Worm (Caenorhabditis elegans) whole organism, L4 larva: ENCODE data around the gene Y41E3.18.

Source experiments
- F26F4.8 ChIP-seq: fragments of 200-800 bp; sonication (Bioruptor generic); conservative IDR thresholded peaks from 2 replicates; pipeline ENCODE4 v1.3.6; 2022; ENCODE audit warnings: missing genetic modification characterization, missing compliant biosample characterization
- aha-1 ChIP-seq: fragments of 150-350 bp; peaks from one replicate; lab custom pipeline; 2014; ENCODE audit warnings: missing biosample characterization, missing genetic modification characterization
- aly-2 ChIP-seq: sonication (generic microtip); optimal IDR thresholded peaks from 2 replicates; lab custom pipeline; 2018; ENCODE audit warnings: missing biosample characterization, missing genetic modification characterization
- ceh-32 ChIP-seq: sonication (generic microtip); optimal IDR thresholded peaks from 2 replicates; lab custom pipeline; 2016; ENCODE audit warnings: mild to moderate bottlenecking, missing genetic modification characterization, missing compliant biosample characterization; ENCODE audit not compliant: poor library complexity
- ces-1 ChIP-seq: fragments of 150-350 bp; sonication (generic microtip); optimal IDR thresholded peaks from 4 replicates; lab custom pipeline; 2014; ENCODE audit warnings: missing biosample characterization, missing genetic modification reagents, missing genetic modification characterization
- cey-2 ChIP-seq: sonication (generic microtip); optimal IDR thresholded peaks from 3 replicates; lab custom pipeline; 2017; ENCODE audit warnings: missing genetic modification characterization, mild to moderate bottlenecking, missing compliant biosample characterization, antibody characterized with exemption, borderline replicate concordance; ENCODE audit not compliant: insufficient read depth
- ctbp-1 ChIP-seq: fragments of 200-800 bp; sonication (Bioruptor generic); IDR thresholded peaks from 2 replicates; pipeline ENCODE4 v1.3.6; 2022; ENCODE audit warnings: missing genetic modification reagents, missing genetic modification characterization, missing compliant biosample characterization
- daf-16 ChIP-seq, 3 experiments: sonication (generic microtip); optimal IDR thresholded peaks; 2 replicates each; lab custom pipeline; 2016 to 2017; ENCODE audit warnings: missing genetic modification characterization in 3 of 3, missing genetic modification reagents in 3 of 3, mild to moderate bottlenecking in 2 of 3, missing compliant biosample characterization in 2 of 3, missing biosample characterization in 1 of 3, moderate library complexity in 1 of 3
- dmd-6 ChIP-seq: fragments of 200-800 bp; sonication (Bioruptor generic); IDR thresholded peaks from 2 replicates; pipeline ENCODE4 v1.3.6; 2022; ENCODE audit warnings: missing genetic modification reagents, missing genetic modification characterization, missing compliant biosample characterization
- dpl-1 ChIP-seq: fragments of 150-350 bp; optimal IDR thresholded peaks from 2 replicates; lab custom pipeline; 2014; ENCODE audit warnings: missing biosample characterization, missing genetic modification reagents, missing genetic modification characterization
- fkh-10 ChIP-seq: fragments of 150-350 bp; optimal IDR thresholded peaks from 2 replicates; lab custom pipeline; 2014; ENCODE audit warnings: missing biosample characterization, missing genetic modification reagents, missing genetic modification characterization
- gei-8 ChIP-seq: fragments of 200-800 bp; sonication (Bioruptor generic); optimal IDR thresholded peaks from 2 replicates; lab custom pipeline; 2018; ENCODE audit warnings: mild to moderate bottlenecking, missing genetic modification characterization, missing compliant biosample characterization
- hlh-30 ChIP-seq: sonication (generic microtip); optimal IDR thresholded peaks from 2 replicates; lab custom pipeline; 2017; ENCODE audit warnings: antibody characterized with exemption, mild to moderate bottlenecking, missing genetic modification characterization, missing compliant biosample characterization; ENCODE audit not compliant: insufficient read depth
- hmg-1.1 ChIP-seq: fragments of 200-800 bp; sonication (Bioruptor generic); IDR thresholded peaks from 2 replicates; pipeline ENCODE4 v1.3.6; 2022; ENCODE audit warnings: missing genetic modification reagents, missing genetic modification characterization, missing compliant biosample characterization
- lin-13 ChIP-seq: fragments of 150-350 bp; optimal IDR thresholded peaks from 2 replicates; lab custom pipeline; 2014; ENCODE audit warnings: missing biosample characterization, missing genetic modification reagents, missing genetic modification characterization
- lin-38 ChIP-seq: fragments of 200-800 bp; sonication (Bioruptor generic); IDR thresholded peaks from 2 replicates; pipeline ENCODE4 v1.3.6; 2022; ENCODE audit warnings: missing genetic modification reagents, missing genetic modification characterization, missing compliant biosample characterization
- lir-3 ChIP-seq: sonication (generic microtip); optimal IDR thresholded peaks from 2 replicates; lab custom pipeline; 2016; ENCODE audit warnings: mild to moderate bottlenecking, missing genetic modification characterization, missing compliant biosample characterization
- lsy-2 ChIP-seq, 2 experiments: fragments of 150-350 bp in 1 of 2; sonication (generic microtip) in 1 of 2; optimal IDR thresholded peaks; 2 replicates each; lab custom pipeline; 2014 to 2017; ENCODE audit warnings: missing biosample characterization in 2 of 2, missing genetic modification characterization in 2 of 2
- madf-9 ChIP-seq: fragments of 200-800 bp; sonication (Bioruptor generic); conservative IDR thresholded peaks from 2 replicates; pipeline ENCODE4 v1.3.6; 2022; ENCODE audit warnings: missing genetic modification reagents, missing genetic modification characterization, missing compliant biosample characterization
- mdl-1 ChIP-seq, 2 experiments: fragments of 150-350 bp in 1 of 2; sonication (generic microtip) in 1 of 2; optimal IDR thresholded peaks; 2 replicates each; lab custom pipeline; 2014 to 2017; ENCODE audit warnings: missing biosample characterization in 2 of 2, missing genetic modification characterization in 2 of 2
- mdt-29 ChIP-seq: fragments of 200-800 bp; sonication (Bioruptor generic); IDR thresholded peaks from 2 replicates; pipeline ENCODE4 v1.3.6; 2022; ENCODE audit warnings: missing genetic modification reagents, missing genetic modification characterization, missing compliant biosample characterization
- mep-1 ChIP-seq: fragments of 150-350 bp; sonication (generic microtip); optimal IDR thresholded peaks from 3 replicates; lab custom pipeline; 2014; ENCODE audit warnings: missing biosample characterization, missing genetic modification characterization
- mes-2 ChIP-seq: sonication (generic microtip); optimal IDR thresholded peaks from 2 replicates; lab custom pipeline; 2016; ENCODE audit warnings: missing genotype, mild to moderate bottlenecking, missing genetic modification characterization, missing compliant biosample characterization; ENCODE audit not compliant: poor library complexity, severe bottlenecking
- nhr-102 ChIP-seq: sonication (generic microtip); optimal IDR thresholded peaks from 2 replicates; lab custom pipeline; 2016; ENCODE audit warnings: mild to moderate bottlenecking, missing genetic modification characterization, moderate library complexity, missing compliant biosample characterization
- nhr-11 ChIP-seq: fragments of 150-350 bp; optimal IDR thresholded peaks from 2 replicates; lab custom pipeline; 2014; ENCODE audit warnings: missing biosample characterization, missing genetic modification characterization
- nhr-25 ChIP-seq: sonication (generic microtip); optimal IDR thresholded peaks from 2 replicates; lab custom pipeline; 2017; ENCODE audit warnings: missing genetic modification characterization, mild to moderate bottlenecking, missing compliant biosample characterization, antibody characterized with exemption, moderate library complexity, borderline replicate concordance; ENCODE audit not compliant: insufficient read depth
- nhr-28 ChIP-seq: fragments of 150-350 bp; optimal IDR thresholded peaks from 2 replicates; lab custom pipeline; 2014; ENCODE audit warnings: missing biosample characterization, missing genetic modification characterization
- nhr-41 ChIP-seq: fragments of 200-800 bp; sonication (Bioruptor generic); IDR thresholded peaks from 2 replicates; pipeline ENCODE4 v1.3.6; 2022; ENCODE audit warnings: missing genetic modification reagents, missing genetic modification characterization, missing compliant biosample characterization
- php-3 ChIP-seq: fragments of 200-800 bp; sonication (Bioruptor generic); IDR thresholded peaks from 2 replicates; pipeline ENCODE4 v1.3.6; 2022; ENCODE audit warnings: missing genetic modification reagents, missing genetic modification characterization, missing compliant biosample characterization
- rbr-2 ChIP-seq: sonication (generic microtip); optimal IDR thresholded peaks from 2 replicates; lab custom pipeline; 2016; ENCODE audit warnings: missing genotype, missing genetic modification characterization, missing compliant biosample characterization
- set-16 ChIP-seq: fragments of 200-800 bp; sonication (Bioruptor generic); IDR thresholded peaks from 2 replicates; pipeline ENCODE4 v1.3.6; 2022; ENCODE audit warnings: missing genetic modification reagents, missing genetic modification characterization, missing compliant biosample characterization
- skn-1 ChIP-seq: fragments of 150-350 bp; optimal IDR thresholded peaks from 2 replicates; lab custom pipeline; 2014; ENCODE audit warnings: missing biosample characterization, missing genetic modification characterization
- spr-3 ChIP-seq: fragments of 200-800 bp; sonication (Bioruptor generic); optimal IDR thresholded peaks from 2 replicates; lab custom pipeline; 2018; ENCODE audit warnings: mild to moderate bottlenecking, missing genetic modification characterization, missing compliant biosample characterization
- unc-130 ChIP-seq: sonication (generic microtip); optimal IDR thresholded peaks from 2 replicates; lab custom pipeline; 2016; ENCODE audit warnings: missing genetic modification reagents, missing genetic modification characterization, missing compliant biosample characterization
- zip-2 ChIP-seq: fragments of 150-350 bp; optimal IDR thresholded peaks from 2 replicates; lab custom pipeline; 2014; ENCODE audit warnings: missing biosample characterization, missing genetic modification characterization

Y41E3.18 gene

ce11 chrIV:15024426-15024825, 41.1 kb downstream of the Y41E3.18 start:
- TF ChIP-seq aly-2 = no peak
- no peak for TF ChIP-seq spr-3
- peak; percentile 84 for TF ChIP-seq aha-1
- TF ChIP-seq unc-130 (GFP tag; lab: Kevin White, UChicago) = no peak
- no peak for TF ChIP-seq mdt-29 (GFP tag; lab: Robert Waterston, UW)
- TF ChIP-seq nhr-11 (tag; lab: Kevin White, UChicago) = no peak
- TF ChIP-seq skn-1 = no peak
- TF ChIP-seq F26F4.8 (GFP tag; lab: Robert Waterston, UW) = no peak
- TF ChIP-seq set-16 (GFP tag; lab: Robert Waterston, UW) = peak; percentile 80

- TF ChIP-seq mdl-1 (tag; optimal IDR thresholded peaks at IDR 0.05; lab: Kevin White, UChicago) (no peak), hlh-30 (tag; lab: Kevin White, UChicago) (peak; percentile 49), mep-1 (peak; percentile 21), aha-1 (peak; percentile 44), ctbp-1 (GFP tag; lab: Robert Waterston, UW) (peak; percentile 48; the same call in 1 of the 2 replicates), ceh-32 (tag; lab: Kevin White, UChicago) (peak; percentile 5), ces-1 (GFP tag; lab: Kevin White, UChicago) (peak; percentile 19), fkh-10 (GFP tag; lab: Kevin White, UChicago) (peak; percentile 64), lsy-2 (tag; optimal IDR thresholded peaks at IDR 0.05; lab: Kevin White, UChicago) (peak in 1 of 2 experiments; percentile 16), rbr-2 (tag; lab: Kevin White, UChicago) (peak; percentile 45), hmg-1.1 (peak; percentile 44; the same call in 1 of the 2 replicates), mes-2 (tag; lab: Kevin White, UChicago) (peak; percentile 34), nhr-102 (tag; lab: Kevin White, UChicago) (no peak), gei-8 (GFP tag; lab: Kevin White, UChicago) (no peak), nhr-25 (tag; lab: Kevin White, UChicago) (no peak), dmd-6 (0 out of 2 replicates have a peak, but pooled peaks have one; percentile 11)
These were observed 44.6 kb downstream of the Y41E3.18 start for ce11 chrIV:15020958-15021357.

- no peak for TF ChIP-seq madf-9
- peak; percentile 17 for TF ChIP-seq mep-1
- peak in 1 of 2 experiments; percentile 30 for TF ChIP-seq lsy-2 (tag; optimal IDR thresholded peaks at IDR 0.05; lab: Kevin White, UChicago)
- peak; percentile 63 for TF ChIP-seq aha-1
- TF ChIP-seq nhr-28 (tag; lab: Kevin White, UChicago) = no peak
- TF ChIP-seq cey-2 (tag; lab: Kevin White, UChicago) = no peak
- TF ChIP-seq rbr-2 (tag; lab: Kevin White, UChicago) = peak; percentile 25
- no peak for TF ChIP-seq php-3 (GFP tag; lab: Robert Waterston, UW)
- peak; percentile 84 for TF ChIP-seq ctbp-1 (GFP tag; lab: Robert Waterston, UW)
- TF ChIP-seq fkh-10 (GFP tag; lab: Kevin White, UChicago) = peak; percentile 92
- no peak for TF ChIP-seq hlh-30 (tag; lab: Kevin White, UChicago)
- no peak for TF ChIP-seq lin-13
- peak in 1 of 2 experiments; percentile 28 for TF ChIP-seq mdl-1 (tag; optimal IDR thresholded peaks at IDR 0.05; lab: Kevin White, UChicago)
- TF ChIP-seq nhr-41 (GFP tag; lab: Robert Waterston, UW) = no peak
- TF ChIP-seq ces-1 (GFP tag; lab: Kevin White, UChicago) = peak; percentile 94
These were observed 48.6 kb downstream of the Y41E3.18 start for ce11 chrIV:15016984-15017383.

ce11 chrIV:15013517-15014085, 52.0 kb downstream of the Y41E3.18 start, which contains the start of gene Y41E3.7:
Gene Y41E3.7 (plus strand): TSS chrIV:15014035.
- TF ChIP-seq lin-38 (peak; percentile 35; the same call in 1 of the 2 replicates), lir-3 (tag; lab: Kevin White, UChicago) (no peak), zip-2 (no peak), dpl-1 (GFP tag; lab: Kevin White, UChicago) (peak; percentile 31), mes-2 (tag; lab: Kevin White, UChicago) (peak; percentile 29), daf-16 (GFP tag; optimal IDR thresholded peaks at IDR 0.05; lab: Kevin White, UChicago) (no peak), daf-16 (tag; optimal IDR thresholded peaks at IDR 0.05; lab: Kevin White, UChicago) (peak; percentile 12)
- TF ChIP-seq, all 104 proteins: peak for 4
